Worm (Caenorhabditis elegans) whole organism, early embryonic: ENCODE results near the gene ddn-3.

Source experiments
- B0310.2 ChIP-seq: sonication (generic microtip); optimal IDR thresholded peaks from 2 replicates; lab custom pipeline; 2016; ENCODE audit warnings: mild to moderate bottlenecking, missing genetic modification characterization, missing compliant biosample characterization
- aly-1 ChIP-seq: sonication (generic microtip); optimal IDR thresholded peaks from 2 replicates; lab custom pipeline; 2016; ENCODE audit warnings: missing genetic modification characterization, missing compliant biosample characterization
- ama-1 ChIP-seq: fragments of 150-350 bp; optimal IDR thresholded peaks from 2 replicates; lab custom pipeline; 2014
- ceh-36 ChIP-seq: sonication (generic microtip); optimal IDR thresholded peaks from 2 replicates; lab custom pipeline; 2016; ENCODE audit warnings: missing genetic modification characterization, inconsistent platforms, missing compliant biosample characterization
- ets-7 ChIP-seq: sonication (generic microtip); optimal IDR thresholded peaks from 2 replicates; lab custom pipeline; 2016; ENCODE audit warnings: missing genotype, missing genetic modification characterization, missing compliant biosample characterization
- flt-1 ChIP-seq: fragments of 200-800 bp; sonication (Bioruptor generic); IDR thresholded peaks from 2 replicates; pipeline ENCODE4 v1.3.6; 2022; ENCODE audit warnings: missing genetic modification characterization, missing compliant biosample characterization
- hmg-4 ChIP-seq: fragments of 200-800 bp; sonication (Bioruptor generic); optimal IDR thresholded peaks from 2 replicates; lab custom pipeline; 2018; ENCODE audit warnings: mild to moderate bottlenecking, missing genetic modification characterization, missing compliant biosample characterization
- hnd-1 ChIP-seq: sonication (generic microtip); optimal IDR thresholded peaks from 2 replicates; lab custom pipeline; 2016; ENCODE audit warnings: missing genetic modification characterization, missing compliant biosample characterization
- pes-1 ChIP-seq: fragments of 200-800 bp; sonication (Bioruptor generic); IDR thresholded peaks from 2 replicates; pipeline ENCODE4 v1.3.6; 2022; ENCODE audit warnings: missing genetic modification reagents, missing genetic modification characterization, missing compliant biosample characterization
- scrt-1 ChIP-seq: fragments of 200-800 bp; sonication (Bioruptor generic); IDR thresholded peaks from 2 replicates; pipeline ENCODE4 v1.3.6; 2022; ENCODE audit warnings: missing genetic modification characterization, missing compliant biosample characterization
- sea-1 ChIP-seq: fragments of 200-800 bp; sonication (Bioruptor generic); conservative IDR thresholded peaks from 2 replicates; pipeline ENCODE4 v1.3.6; 2022; ENCODE audit warnings: missing genetic modification characterization, missing compliant biosample characterization

ce11 chrV:14273019-14273418, 38.0 kb downstream of the ddn-3 start, which contains the start of gene F40G12.6:
- TF ChIP-seq B0310.2 (tag; lab: Kevin White, UChicago) (no peak), hmg-4 (no peak), pes-1 (GFP tag; lab: Robert Waterston, UW) (no peak), ama-1 (lab: Kevin White, UChicago) (no peak), aly-1 (tag; lab: Kevin White, UChicago) (no peak), ets-7 (tag; lab: Kevin White, UChicago) (no peak), flt-1 (GFP tag; lab: Robert Waterston, UW) (no peak), hnd-1 (tag; lab: Kevin White, UChicago) (no peak), ceh-36 (tag; lab: Kevin White, UChicago) (no peak), sea-1 (GFP tag; lab: Robert Waterston, UW) (no peak), scrt-1 (GFP tag; lab: Robert Waterston, UW) (no peak)
